Fruit fly (Drosophila melanogaster): ENCODE results near the gene ro.

Gene ro

DNA sequence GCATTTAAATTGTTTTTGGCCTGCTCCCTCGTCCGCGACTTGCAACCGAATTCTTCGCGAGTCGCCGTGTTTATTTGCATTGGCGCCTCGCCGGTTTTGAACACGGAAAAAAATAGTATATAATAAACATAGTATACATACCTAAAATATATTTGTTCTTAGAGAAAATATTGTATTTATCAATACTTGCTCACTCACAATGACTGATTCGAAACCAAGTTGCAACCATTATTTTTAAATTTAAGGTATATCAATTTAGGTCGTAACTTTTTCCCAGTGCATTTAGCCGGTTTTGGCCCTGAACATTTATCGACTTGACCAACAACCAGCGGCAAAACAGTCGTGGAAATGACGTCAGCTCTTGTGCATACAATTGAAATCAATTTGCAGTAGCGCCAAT, 47.5 kb upstream of the ro start (continued):
- no peak for TF ChIP-seq hkb (optimal IDR thresholded peaks at IDR 0.05)
- TF ChIP-seq hkb (GFP tag; IDR thresholded peaks at IDR 0.05): peak; percentile 69; the same call in 1 of the 2 replicates
- TF ChIP-seq HLHmδ (GFP tag; optimal IDR thresholded peaks at IDR 0.05): no peak
- TF ChIP-seq bsh (GFP tag; optimal IDR thresholded peaks at IDR 0.05): peak; percentile 77 to 79
- TF ChIP-seq chm (GFP tag; IDR thresholded peaks at IDR 0.05): no peak
- TF ChIP-seq CG10565 (GFP tag; optimal IDR thresholded peaks at IDR 0.05): no peak
- TF ChIP-seq CG10274 (GFP tag; optimal IDR thresholded peaks at IDR 0.05): no peak
- peak; percentile 13 for TF ChIP-seq CG1233 (GFP tag; optimal IDR thresholded peaks at IDR 0.05)
- no peak for TF ChIP-seq bab2 (GFP tag; optimal IDR thresholded peaks at IDR 0.05)
- TF ChIP-seq CG4730 (GFP tag; IDR thresholded peaks at IDR 0.05): peak; percentile 30; the same call in 1 of the 2 replicates
- no peak for TF ChIP-seq disco-r (GFP tag; optimal IDR thresholded peaks at IDR 0.05)
- TF ChIP-seq CG4424 (GFP tag; optimal IDR thresholded peaks at IDR 0.05): peak; percentile 55
- TF ChIP-seq pita (GFP tag; optimal IDR thresholded peaks at IDR 0.05): no peak
- TF ChIP-seq grn (GFP tag; optimal IDR thresholded peaks at IDR 0.05): no peak
- TF ChIP-seq CG6854 (GFP tag; optimal IDR thresholded peaks at IDR 0.05): no peak
- TF ChIP-seq CG10431 (GFP tag; optimal IDR thresholded peaks at IDR 0.05): no peak
- TF ChIP-seq CG33213 (GFP tag; optimal IDR thresholded peaks at IDR 0.05): no peak
- TF ChIP-seq CG6254 (GFP tag; optimal IDR thresholded peaks at IDR 0.05): no peak
- TF ChIP-seq croc (GFP tag; conservative IDR thresholded peaks at IDR 0.05): no peak
- TF ChIP-seq CG18011 (GFP tag; optimal IDR thresholded peaks at IDR 0.05): peak; percentile 5
- TF ChIP-seq CG7839 (tag; optimal IDR thresholded peaks at IDR 0.05): peak; percentile 70
- peak; percentile 29 for TF ChIP-seq CG10654 (GFP tag; optimal IDR thresholded peaks at IDR 0.05)
- TF ChIP-seq sd (tag; optimal IDR thresholded peaks at IDR 0.05): peak; percentile 45
- no peak for TF ChIP-seq pzg (GFP tag; optimal IDR thresholded peaks at IDR 0.05)
- peak; percentile 22; the same call in 1 of the 2 replicates for TF ChIP-seq ap (GFP tag; IDR thresholded peaks at IDR 0.05)
- peak; percentile 60 for TF ChIP-seq CG30403 (GFP tag; optimal IDR thresholded peaks at IDR 0.05)
- no peak for TF ChIP-seq emc (GFP tag; optimal IDR thresholded peaks at IDR 0.05)
- TF ChIP-seq BEAF-32 (GFP tag; optimal IDR thresholded peaks at IDR 0.05): no peak
- TF ChIP-seq odd (GFP tag; optimal IDR thresholded peaks at IDR 0.05): peak; percentile 71
- no peak for TF ChIP-seq CG4820 (GFP tag; optimal IDR thresholded peaks at IDR 0.05)
- TF ChIP-seq Gsc (GFP tag; IDR thresholded peaks at IDR 0.05): no peak
- no peak for TF ChIP-seq Hr39 (optimal IDR thresholded peaks at IDR 0.05)
- peak in 1 of 3 experiments; percentile 18 for TF ChIP-seq lola (GFP tag; optimal IDR thresholded peaks at IDR 0.05)
- TF ChIP-seq C15 (GFP tag; IDR thresholded peaks at IDR 0.05): no peak
- TF ChIP-seq CG11085 (GFP tag; IDR thresholded peaks at IDR 0.05): no peak
- TF ChIP-seq ac (GFP tag; optimal IDR thresholded peaks at IDR 0.05): no peak
- peak; percentile 32 for TF ChIP-seq Nf-YB (GFP tag; optimal IDR thresholded peaks at IDR 0.05)
- TF ChIP-seq CG42726 (GFP tag; IDR thresholded peaks at IDR 0.05; ENCODE audit: partially characterized antibody): no peak
- TF ChIP-seq D (optimal IDR thresholded peaks at IDR 0.05): no peak
- TF ChIP-seq D (GFP tag; optimal IDR thresholded peaks at IDR 0.05): no peak
- TF ChIP-seq CG34376 (GFP tag; optimal IDR thresholded peaks at IDR 0.05): no peak
- TF ChIP-seq CG12659 (GFP tag; optimal IDR thresholded peaks at IDR 0.05): peak; percentile 48
- no peak for TF ChIP-seq Deaf1 (tag; optimal IDR thresholded peaks at IDR 0.05)
- no peak for TF ChIP-seq CG15073 (GFP tag; optimal IDR thresholded peaks at IDR 0.05)
- TF ChIP-seq trh (GFP tag; optimal IDR thresholded peaks at IDR 0.05): no peak
- no peak for TF ChIP-seq MBD-R2 (GFP tag; IDR thresholded peaks at IDR 0.05)
- peak; percentile 64 for TF ChIP-seq nom (GFP tag; optimal IDR thresholded peaks at IDR 0.05)
- no peak for TF ChIP-seq p53 (GFP tag; optimal IDR thresholded peaks at IDR 0.05)
- TF ChIP-seq CG17802 (tag; optimal IDR thresholded peaks at IDR 0.05): no peak
- no peak for TF ChIP-seq btn (GFP tag; optimal IDR thresholded peaks at IDR 0.05)
- TF ChIP-seq tx (GFP tag; optimal IDR thresholded peaks at IDR 0.05): no peak
- no peak for TF ChIP-seq H15 (GFP tag; IDR thresholded peaks at IDR 0.05)

Data from whole organism, embryonic.